Fruit fly (Drosophila melanogaster) whole organism, prepupa: ENCODE data around the gene CG13991.

Experiments used
- CG3919 ChIP-seq: fragments of 200-800 bp; sonication (Bioruptor generic); optimal IDR thresholded peaks from 3 replicates; lab custom pipeline; 2016; ENCODE audit warnings: missing biosample characterization, missing genetic modification characterization
- CG4318 ChIP-seq: fragments of 200-800 bp; sonication (Bioruptor generic); optimal IDR thresholded peaks from 3 replicates; lab custom pipeline; 2017; ENCODE audit warnings: missing biosample characterization, mild to moderate bottlenecking, missing genetic modification characterization
- CG6792 ChIP-seq: fragments of 200-800 bp; sonication (Bioruptor generic); optimal IDR thresholded peaks from 3 replicates; lab custom pipeline; 2016; ENCODE audit warnings: missing biosample characterization, missing genetic modification characterization
- CG8119 ChIP-seq: fragments of 200-800 bp; sonication (Bioruptor generic); IDR thresholded peaks from 3 replicates; pipeline ENCODE4 v1.3.6; 2022; ENCODE audit warnings: missing biosample characterization, missing genetic modification characterization
- CG8319 ChIP-seq: fragments of 200-800 bp; sonication (Bioruptor generic); optimal IDR thresholded peaks from 3 replicates; lab custom pipeline; 2016; ENCODE audit warnings: missing biosample characterization, missing genetic modification characterization
- Eip78C ChIP-seq: fragments of 200-800 bp; sonication (Bioruptor generic); peaks from one replicate; lab custom pipeline; 2016; ENCODE audit warnings: missing biosample characterization, missing genetic modification characterization
- Ets21C ChIP-seq: fragments of 200-800 bp; sonication (Bioruptor generic); optimal IDR thresholded peaks from 3 replicates; lab custom pipeline; 2016; ENCODE audit warnings: missing biosample characterization, missing genetic modification characterization
- Sox102F ChIP-seq: fragments of 200-800 bp; sonication (Bioruptor generic); optimal IDR thresholded peaks from 2 replicates; lab custom pipeline; 2016; ENCODE audit warnings: missing biosample characterization, mild to moderate bottlenecking, missing genetic modification characterization
- spab ChIP-seq: fragments of 200-800 bp; sonication (Bioruptor generic); optimal IDR thresholded peaks from 2 replicates; lab custom pipeline; 2017; ENCODE audit warnings: missing biosample characterization, mild to moderate bottlenecking, missing genetic modification characterization, missing genetic modification reagents

- no peak for TF ChIP-seq Sox102F (GFP tag; lab: Kevin White, UChicago)
- no peak for TF ChIP-seq CG3919 (GFP tag; lab: Kevin White, UChicago)
- no peak for TF ChIP-seq CG6792 (GFP tag; lab: Kevin White, UChicago)
- TF ChIP-seq CG4318 (GFP tag; lab: Kevin White, UChicago): no peak
- TF ChIP-seq spab (GFP tag; lab: Kevin White, UChicago): no peak
- no peak for TF ChIP-seq CG8119 (GFP tag; lab: Robert Waterston, UW)
- no peak for TF ChIP-seq CG8319
- no peak for TF ChIP-seq Eip78C (GFP tag; lab: Kevin White, UChicago)
- no peak for TF ChIP-seq Ets21C (GFP tag; lab: Kevin White, UChicago)
Measured at dm6 chr2L:6172996-6173395, 33.8 kb downstream of the CG13991 start.
